Worm (Caenorhabditis elegans): ENCODE results near the gene sri-31.

DNA sequence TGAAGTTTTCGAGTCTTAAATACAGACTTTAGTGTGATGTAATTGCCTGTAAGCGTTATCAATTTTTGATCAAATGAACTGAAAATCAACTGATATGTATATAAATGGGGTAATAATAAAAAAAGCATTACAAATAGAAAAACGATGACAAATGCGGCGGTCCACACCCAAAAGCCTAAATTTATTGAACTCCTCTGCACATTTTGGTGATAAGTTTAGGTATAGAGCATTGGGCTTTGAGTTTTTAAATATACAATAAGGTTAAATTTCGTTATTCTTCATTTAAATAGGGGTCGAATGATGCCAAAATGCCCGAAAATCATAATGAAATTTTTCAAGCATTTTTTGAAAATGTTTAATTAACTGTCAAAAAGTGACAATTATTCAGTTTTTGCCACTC, 31.0 kb upstream of the sri-31 start, which contains the start of gene clec-3:
- TF ChIP-seq C34B4.2 (tag; optimal IDR thresholded peaks at IDR 0.05) (no peak), egl-13 (tag; optimal IDR thresholded peaks at IDR 0.05) (no peak), nhr-12 (tag; optimal IDR thresholded peaks at IDR 0.05) (no peak), elt-3 (tag; optimal IDR thresholded peaks at IDR 0.05) (no peak), ztf-4 (tag; optimal IDR thresholded peaks at IDR 0.05) (no peak)
